Worm (Caenorhabditis elegans) whole organism, dauer: ENCODE results near the gene C25F9.15.

Experiments
- unc-62 ChIP-seq: sonication (generic microtip); optimal IDR thresholded peaks from 2 replicates; lab custom pipeline; 2017; ENCODE audit warnings: missing biosample characterization, missing genetic modification reagents, missing genetic modification characterization

C25F9.15 gene

ce11 chrV:19455650-19456049 lies 37.7 kb downstream of the C25F9.15 start, which contains the start of the genes Y43F8B.13 and Y43F8B.14:
TSS of gene Y43F8B.13 (plus strand) at chrV:19455950.
TSS of gene Y43F8B.14 (minus strand) at chrV:19455971.
- TF ChIP-seq unc-62 (GFP tag; lab: Kevin White, UChicago): no peak

DNA sequence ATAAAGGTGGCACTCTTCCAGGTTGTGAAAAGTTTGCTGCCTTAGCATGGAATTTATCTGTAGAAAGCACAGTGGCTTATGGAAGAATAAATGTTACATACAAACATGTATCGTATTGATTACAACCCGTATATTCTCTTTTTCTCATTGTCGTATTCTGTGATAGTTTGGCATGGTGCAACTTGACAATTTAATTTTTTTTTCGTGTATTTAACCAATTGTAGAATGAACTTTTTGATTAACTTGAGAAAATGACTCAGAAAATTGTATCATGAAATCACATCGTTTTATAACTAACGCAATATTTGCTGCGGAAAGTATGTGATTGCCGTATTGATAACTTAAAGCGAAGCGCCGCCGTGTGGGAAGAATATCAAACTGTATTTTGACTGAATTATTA lies 39.2 kb downstream of the C25F9.15 start, which contains the start of gene Y43F8B.24:
Gene Y43F8B.24, plus strand, starts transcription at position 301 of the 400 bp plus-strand sequence.
- TF ChIP-seq unc-62 (GFP tag; lab: Kevin White, UChicago): no peak

DNA sequence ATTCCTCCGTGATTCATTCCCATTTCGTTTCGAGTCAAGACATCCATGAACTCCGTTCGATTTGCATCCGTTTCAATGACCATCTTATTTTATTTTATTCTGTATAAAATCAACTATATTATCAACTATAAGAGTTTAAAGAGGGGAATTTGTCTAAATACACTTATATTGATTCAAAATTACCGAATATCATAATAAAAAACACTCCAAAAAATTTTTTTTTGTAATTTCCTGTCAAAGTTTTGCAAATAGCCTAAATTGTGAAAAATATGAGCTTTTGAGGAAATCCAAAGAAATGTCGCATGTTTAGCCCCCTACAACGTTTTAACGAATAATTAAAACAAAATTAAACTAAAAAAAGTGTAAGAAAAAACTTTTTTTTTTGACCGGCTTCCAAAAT lies 44.1 kb downstream of the C25F9.15 start, which contains the start of gene Y43F8B.15:
Gene Y43F8B.15, minus strand, starts transcription at position 101 of the 400 bp plus-strand sequence.
- TF ChIP-seq unc-62 (GFP tag; lab: Kevin White, UChicago): no peak

DNA sequence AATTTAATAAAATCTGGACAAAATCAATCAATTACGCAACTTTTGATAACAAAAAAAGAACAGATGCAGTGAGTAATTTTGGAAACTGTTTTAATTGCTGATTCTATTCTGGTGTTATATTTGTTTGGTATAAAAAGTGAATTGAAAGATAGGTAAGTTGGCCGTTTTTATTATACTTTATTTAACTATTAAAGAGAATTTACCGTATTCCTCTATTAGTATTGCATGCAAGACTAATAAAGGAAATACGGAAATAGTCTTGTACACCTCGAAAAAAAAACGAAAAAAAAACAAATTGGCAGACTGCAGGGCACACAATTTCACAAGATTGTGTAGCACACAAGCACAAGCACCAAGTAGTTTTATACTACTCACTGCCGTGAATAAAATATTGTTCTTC lies 44.7 kb downstream of the C25F9.15 start, which contains the start of gene Y43F8B.25:
Gene Y43F8B.25, plus strand, starts transcription at position 301 of the 400 bp plus-strand sequence.
- no peak for TF ChIP-seq unc-62 (GFP tag; lab: Kevin White, UChicago)

- TF ChIP-seq unc-62 (GFP tag; lab: Kevin White, UChicago): no peak
Measured at ce11 chrV:19467574-19467973, 49.6 kb downstream of the C25F9.15 start, which contains the start of gene Y43F8B.23. TSS of gene Y43F8B.23 (minus strand) at chrV:19467648.

- no peak for TF ChIP-seq unc-62 (GFP tag; lab: Kevin White, UChicago)
Measured at ce11 chrV:19468083-19468482, 50.1 kb downstream of the C25F9.15 start, which contains the start of gene Y43F8B.12. TSS of gene Y43F8B.12 (plus strand) at chrV:19468383.
